Fruit fly (Drosophila melanogaster): Measurements from ENCODE around the gene CG14785.

Gene CG14785

dm6 chrX:1460278-1460872, 3.5 kb upstream of the CG14785 start, which contains the start of gene Lrpprc2:
Gene Lrpprc2, minus strand, starts transcription at chrX:1460617.
- no peak for TF ChIP-seq CG17801 (GFP tag; optimal IDR thresholded peaks at IDR 0.05; ENCODE audit: partially characterized antibody)

dm6 chrX:1454837-1455236, 2.0 kb downstream of the CG14785 start:
- no peak for TF ChIP-seq CG17801 (GFP tag; optimal IDR thresholded peaks at IDR 0.05; ENCODE audit: partially characterized antibody)

dm6 chrX:1452130-1452529, 4.7 kb downstream of the CG14785 start, which contains the start of gene Gr2a:
Gene Gr2a, plus strand, starts transcription at chrX:1452430.
- TF ChIP-seq CG17801 (GFP tag; optimal IDR thresholded peaks at IDR 0.05; ENCODE audit: partially characterized antibody): no peak

- no peak for TF ChIP-seq CG17801 (GFP tag; optimal IDR thresholded peaks at IDR 0.05; ENCODE audit: partially characterized antibody)
Observed at dm6 chrX:1414269-1414668, 42.6 kb downstream of the CG14785 start.

- no peak for TF ChIP-seq CG17801 (GFP tag; optimal IDR thresholded peaks at IDR 0.05; ENCODE audit: partially characterized antibody)
Observed at dm6 chrX:1411225-1411932, 45.5 kb downstream of the CG14785 start.

- no peak for TF ChIP-seq CG17801 (GFP tag; optimal IDR thresholded peaks at IDR 0.05; ENCODE audit: partially characterized antibody)
Observed at dm6 chrX:1410312-1410711, 46.5 kb downstream of the CG14785 start.

dm6 chrX:1408964-1409363, 47.9 kb downstream of the CG14785 start, which contains the start of gene futsch:
Gene futsch, plus strand, starts transcription at chrX:1409069.
- no peak for TF ChIP-seq CG17801 (GFP tag; optimal IDR thresholded peaks at IDR 0.05; ENCODE audit: partially characterized antibody)

- TF ChIP-seq CG17801 (GFP tag; optimal IDR thresholded peaks at IDR 0.05; ENCODE audit: partially characterized antibody): no peak
Observed at dm6 chrX:1407683-1408082, 49.2 kb downstream of the CG14785 start.

dm6 chrX:1405779-1406178, 51.1 kb downstream of the CG14785 start:
- no peak for TF ChIP-seq CG17801 (GFP tag; optimal IDR thresholded peaks at IDR 0.05; ENCODE audit: partially characterized antibody)

Measured in ovary, adult (tissue).